Worm (Caenorhabditis elegans): ENCODE data around the gene Y1A5A.1.

Gene Y1A5A.1

ce11 chrIII:4013061-4013460 is 26.6 kb upstream of the Y1A5A.1 start:
- no peak for TF ChIP-seq gei-17 (GFP tag; optimal IDR thresholded peaks at IDR 0.05)
- no peak for TF ChIP-seq lsl-1 (GFP tag; optimal IDR thresholded peaks at IDR 0.05)
- TF ChIP-seq F57C9.4 (tag; optimal IDR thresholded peaks at IDR 0.05): no peak
- no peak for TF ChIP-seq let-526 (GFP tag; IDR thresholded peaks at IDR 0.05)
- TF ChIP-seq ceh-91 (GFP tag; IDR thresholded peaks at IDR 0.05): no peak
- TF ChIP-seq sea-2 (GFP tag; IDR thresholded peaks at IDR 0.05): no peak
- no peak for TF ChIP-seq ekl-4 (GFP tag; IDR thresholded peaks at IDR 0.05)
- TF ChIP-seq snpc-1.1 (tag; optimal IDR thresholded peaks at IDR 0.05; ENCODE audit: insufficient read depth): no peak
- TF ChIP-seq lin-35 (GFP tag; optimal IDR thresholded peaks at IDR 0.05): no peak
- no peak for TF ChIP-seq nhr-27 (tag; optimal IDR thresholded peaks at IDR 0.05)
- no peak for TF ChIP-seq die-1 (tag; optimal IDR thresholded peaks at IDR 0.05)
- no peak for TF ChIP-seq B0035.1 (tag; optimal IDR thresholded peaks at IDR 0.05)
- TF ChIP-seq hmg-1.2 (GFP tag; IDR thresholded peaks at IDR 0.05): no peak
- TF ChIP-seq egl-18 (GFP tag; IDR thresholded peaks at IDR 0.05): no peak

ce11 chrIII:4012036-4012435 is 25.6 kb upstream of the Y1A5A.1 start, which contains the start of gene C36E8.4:
C36E8.4 (plus strand) TSS chrIII:4012336.
- TF ChIP-seq B0336.3 (GFP tag; IDR thresholded peaks at IDR 0.05): no peak
- no peak for TF ChIP-seq lsy-27 (tag; optimal IDR thresholded peaks at IDR 0.05; ENCODE audit: borderline replicate concordance, insufficient read depth)
- no peak for TF ChIP-seq nhr-120 (GFP tag; IDR thresholded peaks at IDR 0.05)
- TF ChIP-seq B0035.1 (tag; optimal IDR thresholded peaks at IDR 0.05): no peak
- TF ChIP-seq attf-6 (GFP tag; IDR thresholded peaks at IDR 0.05): no peak
- no peak for TF ChIP-seq F55B11.4 (tag; optimal IDR thresholded peaks at IDR 0.05; ENCODE audit: borderline replicate concordance, insufficient read depth)
- no peak for TF ChIP-seq ets-4 (GFP tag; optimal IDR thresholded peaks at IDR 0.05)
- no peak for TF ChIP-seq gei-17 (GFP tag; optimal IDR thresholded peaks at IDR 0.05)
- TF ChIP-seq lin-40 (tag; optimal IDR thresholded peaks at IDR 0.05): no peak
- TF ChIP-seq ztf-22 (GFP tag; optimal IDR thresholded peaks at IDR 0.05): no peak
- no peak for TF ChIP-seq ceh-91 (GFP tag; IDR thresholded peaks at IDR 0.05)
- no peak for TF ChIP-seq D2030.7 (GFP tag; IDR thresholded peaks at IDR 0.05)

DNA sequence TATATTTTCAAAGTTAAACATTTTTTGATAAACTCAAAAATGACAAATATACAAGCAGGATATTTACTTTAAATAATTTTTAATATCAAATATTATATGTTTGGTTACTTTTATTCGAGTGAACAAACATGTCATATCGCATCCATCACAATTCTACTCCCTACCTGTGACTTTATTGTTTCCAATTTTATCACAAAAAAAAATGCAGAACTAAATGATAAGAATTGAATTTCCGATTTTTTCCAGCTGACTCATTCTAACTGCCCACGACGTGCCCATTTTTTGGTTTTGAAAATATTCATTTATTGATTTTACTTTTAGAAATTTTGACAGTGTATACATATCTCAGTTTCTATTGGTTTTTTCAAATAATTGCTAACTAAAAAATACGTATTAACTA is 24.5 kb upstream of the Y1A5A.1 start:
- no peak for TF ChIP-seq lir-1 (GFP tag; conservative IDR thresholded peaks at IDR 0.05)
- no peak for TF ChIP-seq madf-3 (GFP tag; IDR thresholded peaks at IDR 0.05)
- peak; percentile 52 for TF ChIP-seq nhr-80 (tag; optimal IDR thresholded peaks at IDR 0.05)
- no peak for TF ChIP-seq snpc-1.1 (tag; optimal IDR thresholded peaks at IDR 0.05; ENCODE audit: insufficient read depth)
- no peak for TF ChIP-seq F57A8.1 (GFP tag; optimal IDR thresholded peaks at IDR 0.05)

DNA sequence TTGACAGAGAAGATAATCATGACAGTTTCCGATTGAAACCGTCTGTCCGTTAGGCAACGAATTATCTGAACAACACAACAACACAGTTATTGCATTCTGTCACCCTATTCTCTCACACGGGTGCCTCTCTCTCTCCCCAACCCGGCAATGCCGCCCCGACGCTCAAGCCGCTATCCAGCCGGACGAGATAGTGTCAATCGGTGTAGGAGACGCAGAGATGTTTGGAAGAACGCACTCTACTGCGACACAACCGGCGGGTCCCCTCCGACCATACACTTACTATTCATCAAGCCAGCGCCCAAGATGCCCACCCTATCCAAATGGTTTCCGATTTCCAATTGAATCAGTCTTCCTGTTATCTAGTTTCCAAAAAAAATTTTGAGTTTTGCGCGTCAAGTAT is 23.7 kb upstream of the Y1A5A.1 start:
- TF ChIP-seq C06A6.2 (GFP tag; conservative IDR thresholded peaks at IDR 0.05) (no peak), cebp-1 (GFP tag; IDR thresholded peaks at IDR 0.05) (no peak), cebp-1 (tag; optimal IDR thresholded peaks at IDR 0.05) (no peak), snpc-3.4 (tag; optimal IDR thresholded peaks at IDR 0.05) (no peak), hmg-1.2 (GFP tag; IDR thresholded peaks at IDR 0.05) (peak; percentile 67; the same call in 1 of the 2 replicates), zfh-2 (GFP tag; conservative IDR thresholded peaks at IDR 0.05) (peak; percentile 76), rec-8 (tag; optimal IDR thresholded peaks at IDR 0.05) (no peak), pha-4 (tag; optimal IDR thresholded peaks at IDR 0.05) (no peak), ztf-6 (GFP tag; IDR thresholded peaks at IDR 0.05) (no peak), ekl-4 (GFP tag; IDR thresholded peaks at IDR 0.05) (no peak), ceh-27 (GFP tag; optimal IDR thresholded peaks at IDR 0.05) (no peak), ztf-25 (GFP tag; IDR thresholded peaks at IDR 0.05) (no peak), Y95B8A.8 (GFP tag; IDR thresholded peaks at IDR 0.05) (no peak), egrh-3 (GFP tag; IDR thresholded peaks at IDR 0.05) (no peak), dox-1 (GFP tag; IDR thresholded peaks at IDR 0.05) (0 out of 2 replicates have a peak, but pooled peaks have one; percentile 51), C17E4.6 (GFP tag; IDR thresholded peaks at IDR 0.05) (no peak), nhr-27 (tag; optimal IDR thresholded peaks at IDR 0.05) (no peak), rpc-1 (optimal IDR thresholded peaks at IDR 0.05) (no peak), rpc-1 (tag; optimal IDR thresholded peaks at IDR 0.05) (no peak), somi-1 (GFP tag; optimal IDR thresholded peaks at IDR 0.05) (no peak)
